Worm (Caenorhabditis elegans) whole organism, midembryonic: ENCODE data around the gene vab-15.
A peak's percentile ranks its signal among the peaks of the same experiment; 100 is the strongest.

Experiments used
- T22C8.4 ChIP-seq: fragments of 200-800 bp; sonication (Bioruptor generic); IDR thresholded peaks from 2 replicates; pipeline ENCODE4 v1.3.6; 2022; ENCODE audit warnings: missing genetic modification characterization, missing compliant biosample characterization
- cog-1 ChIP-seq: sonication (generic microtip); optimal IDR thresholded peaks from 2 replicates; lab custom pipeline; 2016; ENCODE audit warnings: missing genetic modification characterization, missing compliant biosample characterization
- flt-1 ChIP-seq: fragments of 200-800 bp; sonication (Bioruptor generic); IDR thresholded peaks from 2 replicates; pipeline ENCODE4 v1.3.6; 2022; ENCODE audit warnings: missing genetic modification characterization, missing compliant biosample characterization
- klf-2 ChIP-seq: fragments of 200-800 bp; sonication (Bioruptor generic); conservative IDR thresholded peaks from 2 replicates; pipeline ENCODE4 v1.3.6; 2022; ENCODE audit warnings: missing genetic modification reagents, missing genetic modification characterization, missing compliant biosample characterization
- med-1 ChIP-seq: sonication (generic microtip); optimal IDR thresholded peaks from 2 replicates; lab custom pipeline; 2017; ENCODE audit warnings: missing genetic modification characterization, mild to moderate bottlenecking, missing compliant biosample characterization, antibody characterized with exemption, missing genetic modification reagents; ENCODE audit not compliant: insufficient read depth
- ref-1 ChIP-seq: fragments of 200-800 bp; sonication (Bioruptor generic); conservative IDR thresholded peaks from 2 replicates; pipeline ENCODE4 v1.3.6; 2022; ENCODE audit warnings: missing genetic modification reagents, missing genetic modification characterization, missing compliant biosample characterization
- tab-1 ChIP-seq: fragments of 200-800 bp; sonication (Bioruptor generic); IDR thresholded peaks from 2 replicates; pipeline ENCODE4 v1.3.6; 2022; ENCODE audit warnings: missing genetic modification characterization, missing compliant biosample characterization
- ztf-23 ChIP-seq: fragments of 200-800 bp; sonication (Bioruptor generic); IDR thresholded peaks from 2 replicates; pipeline ENCODE4 v1.3.6; 2022; ENCODE audit warnings: missing genetic modification reagents, missing genetic modification characterization, missing compliant biosample characterization
- ztf-29 ChIP-seq: fragments of 200-800 bp; sonication (Bioruptor generic); IDR thresholded peaks from 2 replicates; pipeline ENCODE4 v1.3.6; 2022; ENCODE audit warnings: missing genetic modification reagents, missing genetic modification characterization, missing compliant biosample characterization

The vab-15 gene

DNA sequence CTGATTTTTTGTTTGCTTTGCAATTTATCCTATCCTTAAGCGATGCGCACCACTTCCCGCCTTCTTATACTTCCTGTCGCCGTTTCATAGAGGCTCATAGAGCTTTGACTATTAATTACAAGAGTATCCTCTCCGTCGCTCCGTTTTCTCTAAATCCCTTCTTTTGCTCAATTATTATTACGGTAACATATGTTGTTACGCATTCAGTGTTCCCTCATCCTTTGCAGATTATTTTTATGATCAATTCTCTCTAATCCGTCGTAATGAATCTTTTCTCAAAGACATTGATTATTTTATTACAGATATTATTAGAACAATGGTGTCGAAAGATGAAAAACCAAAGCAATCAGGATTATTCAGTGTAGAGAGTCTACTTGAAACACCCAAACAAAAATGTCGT lies at the start of gene vab-15:
vab-15 (plus strand) TSS at position 301 of the 400 bp plus-strand sequence.
- TF ChIP-seq tab-1 (GFP tag; lab: Robert Waterston, UW) (no peak), ztf-23 (GFP tag; lab: Robert Waterston, UW) (no peak), cog-1 (tag; lab: Kevin White, UChicago) (no peak), flt-1 (GFP tag; lab: Robert Waterston, UW) (no peak), ref-1 (no peak), ztf-29 (no peak), klf-2 (GFP tag; lab: Robert Waterston, UW) (no peak), med-1 (no peak), T22C8.4 (GFP tag; lab: Robert Waterston, UW) (no peak)

DNA sequence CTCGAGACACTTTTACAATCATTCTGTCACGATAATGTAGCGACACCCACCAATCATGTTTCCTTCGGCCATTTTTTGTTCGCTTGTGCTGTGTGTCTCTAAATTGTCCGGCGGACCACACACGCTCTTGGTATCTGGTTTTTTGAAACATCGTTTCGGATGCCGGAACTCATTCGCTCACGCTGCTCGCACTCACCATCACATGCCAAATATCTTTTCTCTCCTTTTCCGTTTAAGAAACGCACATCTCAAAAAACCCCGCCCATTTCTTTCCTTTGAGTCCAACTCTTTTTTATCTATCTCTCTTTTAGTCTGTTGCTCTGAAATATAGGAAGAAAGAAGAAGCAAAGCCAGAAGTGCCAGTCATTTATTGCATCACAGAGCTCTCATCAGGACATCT lies 48.5 kb upstream of the vab-15 start, which contains the start of gene F36G3.3:
F36G3.3 (plus strand) TSS at position 306 of the 400 bp plus-strand sequence.
- TF ChIP-seq ztf-29 (no peak), ztf-23 (GFP tag; lab: Robert Waterston, UW) (no peak), tab-1 (GFP tag; lab: Robert Waterston, UW) (no peak), med-1 (no peak), flt-1 (GFP tag; lab: Robert Waterston, UW) (no peak), klf-2 (GFP tag; lab: Robert Waterston, UW) (no peak), cog-1 (tag; lab: Kevin White, UChicago) (no peak), ref-1 (no peak), T22C8.4 (GFP tag; lab: Robert Waterston, UW) (no peak)

ce11 chrX:9803603-9804002 lies 43.5 kb upstream of the vab-15 start:
- TF ChIP-seq ztf-23 (GFP tag; lab: Robert Waterston, UW), result no peak
- no peak for TF ChIP-seq cog-1 (tag; lab: Kevin White, UChicago)
- no peak for TF ChIP-seq flt-1 (GFP tag; lab: Robert Waterston, UW)
- no peak for TF ChIP-seq T22C8.4 (GFP tag; lab: Robert Waterston, UW)
- TF ChIP-seq ztf-29, result no peak
- TF ChIP-seq klf-2 (GFP tag; lab: Robert Waterston, UW), result no peak
- no peak for TF ChIP-seq med-1

DNA sequence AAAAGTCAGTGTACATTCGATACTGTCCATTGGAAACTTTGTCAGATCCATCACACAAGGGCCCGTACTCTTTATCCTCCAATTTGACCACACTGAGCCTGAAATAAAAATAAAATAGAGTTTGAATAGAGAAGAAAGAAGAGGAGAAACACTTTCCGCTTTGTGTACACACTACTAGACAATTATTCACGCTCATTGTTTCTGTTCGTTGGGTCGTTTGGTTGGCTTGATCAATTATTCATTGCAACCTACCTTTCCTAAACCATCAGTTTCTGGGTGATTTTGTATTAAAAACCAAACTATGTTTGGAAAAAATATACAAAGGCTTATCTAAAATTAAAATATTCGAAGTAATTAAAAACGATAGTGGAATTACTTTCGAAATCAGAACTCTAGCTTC lies 42.3 kb upstream of the vab-15 start:
- TF ChIP-seq ztf-29, result no peak
- TF ChIP-seq flt-1 (GFP tag; lab: Robert Waterston, UW), result no peak
- TF ChIP-seq ztf-23 (GFP tag; lab: Robert Waterston, UW), result no peak
- TF ChIP-seq tab-1 (GFP tag; lab: Robert Waterston, UW), result no peak
- TF ChIP-seq med-1, result no peak
- TF ChIP-seq klf-2 (GFP tag; lab: Robert Waterston, UW), result no peak
- no peak for TF ChIP-seq T22C8.4 (GFP tag; lab: Robert Waterston, UW)
- TF ChIP-seq ref-1, result no peak
- TF ChIP-seq cog-1 (tag; lab: Kevin White, UChicago), result no peak

DNA sequence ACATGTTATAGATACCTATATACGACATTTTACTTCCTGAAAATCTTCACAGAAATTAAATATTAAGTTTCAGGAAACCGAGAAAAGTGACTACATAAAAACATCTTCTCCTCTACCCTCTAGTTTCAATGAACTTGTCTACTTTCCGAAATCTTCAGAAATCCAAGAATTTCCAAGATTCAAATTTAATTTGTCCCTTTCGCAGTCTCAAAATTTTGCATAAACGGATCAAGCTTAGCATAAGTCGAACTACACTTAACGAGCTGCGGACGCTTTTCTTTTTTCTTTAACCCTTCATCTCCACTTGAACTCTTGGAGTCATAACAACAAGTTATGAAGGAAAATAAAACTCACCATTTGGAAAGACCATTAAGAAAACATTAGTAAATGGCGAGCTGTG lies 41.6 kb upstream of the vab-15 start:
- TF ChIP-seq cog-1 (tag; lab: Kevin White, UChicago), result no peak
- no peak for TF ChIP-seq ztf-29
- no peak for TF ChIP-seq T22C8.4 (GFP tag; lab: Robert Waterston, UW)
- no peak for TF ChIP-seq tab-1 (GFP tag; lab: Robert Waterston, UW)
- TF ChIP-seq flt-1 (GFP tag; lab: Robert Waterston, UW), result no peak
- no peak for TF ChIP-seq ztf-23 (GFP tag; lab: Robert Waterston, UW)
- TF ChIP-seq klf-2 (GFP tag; lab: Robert Waterston, UW), result no peak

DNA sequence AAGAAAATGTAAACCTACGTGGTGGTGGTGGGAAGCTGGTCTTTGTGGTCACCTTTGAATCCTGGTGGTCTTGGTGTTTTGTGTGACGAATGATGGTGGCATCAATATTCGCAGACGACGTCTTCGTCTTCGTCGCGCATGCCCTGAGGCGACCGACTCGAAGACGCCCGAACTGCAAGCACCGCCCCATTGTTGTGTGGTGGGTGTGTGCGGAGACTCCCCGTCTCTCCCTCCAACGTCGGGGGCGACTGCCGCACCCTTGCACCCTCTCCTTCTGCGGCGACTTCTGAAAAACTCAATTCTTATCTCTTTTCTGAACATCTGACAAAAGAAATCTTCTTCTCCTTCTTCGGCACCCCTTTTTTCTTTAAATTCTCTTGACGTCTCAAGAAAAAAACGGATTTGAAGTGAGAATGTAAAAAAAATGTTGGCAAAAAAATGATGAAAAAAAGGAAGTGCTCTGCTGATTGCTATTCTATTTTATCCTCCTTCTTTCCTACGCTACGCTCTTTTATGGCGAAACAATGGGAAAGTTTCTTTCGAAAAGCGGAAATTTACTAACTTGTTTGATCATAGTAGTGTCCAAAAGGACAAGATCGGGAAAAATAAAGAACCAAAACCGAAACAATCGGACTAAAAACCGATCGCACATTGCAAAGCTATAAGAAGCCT lies 39.6 kb upstream of the vab-15 start, which contains the start of gene lgc-47:
lgc-47 (minus strand) TSS at position 286 of the 672 bp plus-strand sequence.
- TF ChIP-seq tab-1 (GFP tag; lab: Robert Waterston, UW) (no peak), ztf-29 (0 out of 2 replicates have a peak, but pooled peaks have one; percentile 35)

ce11 chrX:9814132-9814811 lies 32.8 kb upstream of the vab-15 start:
- no peak for TF ChIP-seq flt-1 (GFP tag; lab: Robert Waterston, UW)
- no peak for TF ChIP-seq med-1
- no peak for TF ChIP-seq tab-1 (GFP tag; lab: Robert Waterston, UW)
- TF ChIP-seq T22C8.4 (GFP tag; lab: Robert Waterston, UW), result no peak
- no peak for TF ChIP-seq klf-2 (GFP tag; lab: Robert Waterston, UW)
- TF ChIP-seq ztf-29, result no peak
- TF ChIP-seq ref-1, result no peak
- TF ChIP-seq ztf-23 (GFP tag; lab: Robert Waterston, UW), result no peak
- TF ChIP-seq cog-1 (tag; lab: Kevin White, UChicago), result no peak

DNA sequence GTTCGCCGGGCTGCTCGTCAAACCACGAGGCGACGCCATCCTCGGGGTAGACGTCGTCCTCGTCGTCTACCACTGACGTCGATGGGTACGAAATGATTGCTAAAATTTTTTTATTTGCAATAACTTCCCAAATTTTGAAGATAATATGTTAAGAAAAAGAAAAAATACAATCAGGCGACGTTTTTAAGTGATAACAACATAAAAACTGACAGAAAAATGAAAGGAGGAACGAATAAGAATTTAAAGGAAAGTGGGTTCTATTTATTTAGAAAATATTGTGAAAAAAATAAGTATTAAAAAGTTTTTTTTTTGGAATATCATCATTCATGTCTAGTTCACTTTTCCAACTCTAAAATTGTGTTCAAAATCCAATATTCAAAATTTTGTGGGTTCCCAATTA lies 24.9 kb upstream of the vab-15 start, which contains the start of gene dpy-22:
dpy-22 (minus strand) TSS at position 101 of the 400 bp plus-strand sequence.
- TF ChIP-seq klf-2 (GFP tag; lab: Robert Waterston, UW) (no peak), ztf-23 (GFP tag; lab: Robert Waterston, UW) (no peak), cog-1 (tag; lab: Kevin White, UChicago) (no peak), T22C8.4 (GFP tag; lab: Robert Waterston, UW) (no peak), ref-1 (no peak), tab-1 (GFP tag; lab: Robert Waterston, UW) (no peak), ztf-29 (no peak), med-1 (no peak), flt-1 (GFP tag; lab: Robert Waterston, UW) (no peak)

ce11 chrX:9822606-9823264 lies 24.3 kb upstream of the vab-15 start:
- no peak for TF ChIP-seq cog-1 (tag; lab: Kevin White, UChicago)
- no peak for TF ChIP-seq tab-1 (GFP tag; lab: Robert Waterston, UW)
- TF ChIP-seq T22C8.4 (GFP tag; lab: Robert Waterston, UW), result peak; percentile 44; the same call in 1 of the 2 replicates
